Worm (Caenorhabditis elegans): Measurements from ENCODE around the gene C35D10.17.

Gene C35D10.17

DNA sequence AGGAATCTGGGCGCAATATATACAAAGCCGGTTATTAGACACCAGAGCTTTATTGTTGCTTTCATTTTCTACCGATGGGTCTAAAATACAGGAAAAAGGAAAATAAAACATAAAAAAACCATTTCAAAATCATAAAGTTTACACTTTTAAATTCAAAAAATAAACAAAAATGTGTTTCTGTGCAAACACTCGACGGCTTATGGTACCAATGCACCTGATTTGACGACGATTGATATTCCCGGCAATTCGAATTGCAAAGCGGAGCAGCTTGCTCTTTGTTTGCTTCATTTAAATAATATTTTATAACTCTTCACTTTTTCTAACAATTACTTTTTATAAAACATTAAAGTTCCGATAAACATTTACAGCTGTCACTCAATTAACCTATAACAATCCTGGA lies 16.7 kb upstream of the C35D10.17 start, which contains the start of gene F26A1.1:
TSS of gene F26A1.1 (plus strand) at position 369 of the 400 bp plus-strand sequence.
- TF ChIP-seq ceh-16 (tag; optimal IDR thresholded peaks at IDR 0.05) (no peak), ama-1 (optimal IDR thresholded peaks at IDR 0.05) (no peak), pha-4 (tag; optimal IDR thresholded peaks at IDR 0.05) (peak; percentile 71), egl-27 (tag; optimal IDR thresholded peaks at IDR 0.05) (no peak), snpc-4 (tag; optimal IDR thresholded peaks at IDR 0.05) (no peak), daf-12 (tag; optimal IDR thresholded peaks at IDR 0.05) (no peak), elt-2 (tag; optimal IDR thresholded peaks at IDR 0.05) (no peak), lin-15B (tag; optimal IDR thresholded peaks at IDR 0.05) (peak; percentile 24), skn-1 (tag; optimal IDR thresholded peaks at IDR 0.05) (peak; percentile 45), pqm-1 (tag; optimal IDR thresholded peaks at IDR 0.05) (no peak), zag-1 (tag; optimal IDR thresholded peaks at IDR 0.05) (no peak), elt-1 (tag; optimal IDR thresholded peaks at IDR 0.05) (no peak), eor-1 (tag; optimal IDR thresholded peaks at IDR 0.05) (no peak), nhr-237 (tag; optimal IDR thresholded peaks at IDR 0.05) (no peak), aly-2 (tag; optimal IDR thresholded peaks at IDR 0.05) (no peak), ztf-4 (tag; optimal IDR thresholded peaks at IDR 0.05) (no peak), egl-5 (tag; optimal IDR thresholded peaks at IDR 0.05) (no peak), fos-1 (tag; optimal IDR thresholded peaks at IDR 0.05) (no peak), ceh-9 (tag; optimal IDR thresholded peaks at IDR 0.05) (no peak), nfya-1 (tag; optimal IDR thresholded peaks at IDR 0.05; ENCODE audit: insufficient read depth) (peak; percentile 31)

DNA sequence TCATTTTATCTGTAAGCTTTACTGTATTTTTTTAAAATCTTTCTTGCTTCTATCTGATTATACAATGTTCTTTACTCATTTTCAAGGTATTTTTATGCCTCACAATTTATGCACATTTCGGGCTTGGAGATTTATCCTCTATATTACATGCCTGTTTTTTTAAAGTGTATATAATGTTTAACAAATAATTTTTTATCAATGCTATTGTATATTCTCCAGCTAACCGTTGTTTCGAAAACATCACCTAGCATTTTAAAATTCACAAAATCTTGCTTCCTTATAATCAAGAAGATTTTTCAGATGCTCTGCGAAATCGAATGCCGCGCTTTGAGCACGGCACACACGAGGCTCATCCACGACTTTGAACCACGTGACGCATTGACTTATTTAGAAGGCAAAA lies 14.8 kb upstream of the C35D10.17 start, which contains the start of gene ced-4:
TSS of gene ced-4 (plus strand) at position 301 of the 400 bp plus-strand sequence.
- TF ChIP-seq nhr-43 (tag; optimal IDR thresholded peaks at IDR 0.05; ENCODE audit: poor library complexity, severe bottlenecking) (no peak), jun-1 (tag; optimal IDR thresholded peaks at IDR 0.05) (no peak), nhr-28 (tag; optimal IDR thresholded peaks at IDR 0.05) (no peak), ama-1 (optimal IDR thresholded peaks at IDR 0.05) (no peak), nfya-1 (tag; optimal IDR thresholded peaks at IDR 0.05; ENCODE audit: insufficient read depth) (no peak), hmg-11 (tag; optimal IDR thresholded peaks at IDR 0.05) (no peak), egl-5 (tag; optimal IDR thresholded peaks at IDR 0.05) (no peak), R02D3.7 (tag; optimal IDR thresholded peaks at IDR 0.05) (no peak), nhr-77 (tag; optimal IDR thresholded peaks at IDR 0.05) (no peak), nhr-67 (tag; optimal IDR thresholded peaks at IDR 0.05) (no peak), elt-1 (tag; optimal IDR thresholded peaks at IDR 0.05) (no peak), elt-2 (tag; optimal IDR thresholded peaks at IDR 0.05) (no peak), ZK546.5 (tag; optimal IDR thresholded peaks at IDR 0.05) (no peak), pqm-1 (tag; optimal IDR thresholded peaks at IDR 0.05) (no peak), aly-2 (tag; optimal IDR thresholded peaks at IDR 0.05) (no peak), nhr-12 (tag; optimal IDR thresholded peaks at IDR 0.05) (no peak)

ce11 chrIII:4854918-4855317 lies 11.9 kb upstream of the C35D10.17 start, which contains the start of gene C35D10.8:
C35D10.8 (plus strand) TSS chrIII:4855218.
- TF ChIP-seq snpc-4 (tag; optimal IDR thresholded peaks at IDR 0.05): no peak
- TF ChIP-seq lsy-12 (tag; optimal IDR thresholded peaks at IDR 0.05): no peak
- no peak for TF ChIP-seq nhr-43 (tag; optimal IDR thresholded peaks at IDR 0.05; ENCODE audit: poor library complexity, severe bottlenecking)
- TF ChIP-seq nhr-12 (tag; optimal IDR thresholded peaks at IDR 0.05): no peak
- TF ChIP-seq egl-5 (tag; optimal IDR thresholded peaks at IDR 0.05): no peak
- no peak for TF ChIP-seq eor-1 (tag; optimal IDR thresholded peaks at IDR 0.05)
- no peak for TF ChIP-seq ceh-28 (tag; optimal IDR thresholded peaks at IDR 0.05)
- no peak for TF ChIP-seq nhr-67 (tag; optimal IDR thresholded peaks at IDR 0.05)
- no peak for TF ChIP-seq jun-1 (tag; optimal IDR thresholded peaks at IDR 0.05)
- TF ChIP-seq ceh-16 (tag; optimal IDR thresholded peaks at IDR 0.05): no peak

DNA sequence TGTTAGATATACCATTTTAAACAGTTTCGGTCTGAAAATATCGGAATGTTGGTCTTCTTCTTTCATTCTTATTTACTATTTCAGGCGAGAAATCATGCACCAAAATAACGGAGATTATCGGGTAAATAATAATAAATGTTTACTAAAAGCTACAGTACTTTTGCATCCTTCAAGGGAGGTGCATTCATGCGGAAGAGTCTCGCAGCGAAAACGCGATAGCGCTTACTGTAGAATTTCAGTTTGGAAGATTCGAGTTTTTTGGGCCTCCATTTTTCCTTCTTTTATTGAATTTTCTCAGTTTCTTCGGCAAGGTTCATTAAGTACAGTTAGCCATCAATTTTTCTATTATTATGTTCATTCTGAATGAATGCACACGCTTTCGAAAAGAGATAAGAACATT lies 10.8 kb upstream of the C35D10.17 start, which contains the start of gene C35D10.7:
TSS of gene C35D10.7 (plus strand) at position 85 of the 400 bp plus-strand sequence.
- no peak for TF ChIP-seq ztf-11 (tag; optimal IDR thresholded peaks at IDR 0.05)
- no peak for TF ChIP-seq nhr-43 (tag; optimal IDR thresholded peaks at IDR 0.05; ENCODE audit: poor library complexity, severe bottlenecking)
- no peak for TF ChIP-seq unc-62 (GFP tag; optimal IDR thresholded peaks at IDR 0.05)
- TF ChIP-seq nhr-12 (tag; optimal IDR thresholded peaks at IDR 0.05): no peak
- TF ChIP-seq elt-2 (tag; optimal IDR thresholded peaks at IDR 0.05): no peak
- TF ChIP-seq pha-4 (tag; optimal IDR thresholded peaks at IDR 0.05): no peak
- TF ChIP-seq aly-2 (tag; optimal IDR thresholded peaks at IDR 0.05): no peak
- no peak for TF ChIP-seq nfya-1 (tag; optimal IDR thresholded peaks at IDR 0.05; ENCODE audit: insufficient read depth)

- TF ChIP-seq mml-1 (tag; optimal IDR thresholded peaks at IDR 0.05): no peak
Observed at ce11 chrIII:4856992-4857391, 9.9 kb upstream of the C35D10.17 start.

Data from whole organism, L3 larva.